Fruit fly (Drosophila melanogaster): ENCODE results near the gene MED18.

The MED18 gene

DNA sequence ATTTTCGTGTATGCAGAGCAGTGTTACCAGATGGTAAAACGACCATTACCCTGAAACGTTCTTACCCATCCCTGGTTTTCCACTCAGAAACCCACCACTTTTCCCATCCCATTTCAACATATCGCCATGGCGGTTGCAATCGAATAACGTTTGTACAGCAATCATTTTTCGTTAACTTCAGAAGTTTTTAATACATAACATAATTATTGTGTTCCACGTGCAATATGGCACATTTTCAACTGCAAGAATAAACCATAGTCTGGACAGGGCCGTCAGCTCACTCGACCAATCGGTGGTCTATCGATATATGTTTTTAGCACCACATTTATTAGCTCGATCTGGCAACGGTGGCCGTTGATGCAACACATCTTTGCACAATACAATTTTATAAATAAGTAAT lies 24.2 kb downstream of the MED18 start, which contains the start of the genes trr and mRpL16:
Gene trr, minus strand, starts transcription at position 25 of the 400 bp plus-strand sequence.
Gene mRpL16, plus strand, starts transcription at position 331 of the 400 bp plus-strand sequence.
- TF ChIP-seq eg (GFP tag; IDR thresholded peaks at IDR 0.05) (peak; percentile 39; the same call in 1 of the 3 replicates), fd59A (GFP tag; optimal IDR thresholded peaks at IDR 0.05) (no peak), CG6808 (GFP tag; optimal IDR thresholded peaks at IDR 0.05) (no peak), CG3032 (tag; optimal IDR thresholded peaks at IDR 0.05) (peak; percentile 54), lz (GFP tag; optimal IDR thresholded peaks at IDR 0.05) (peak; percentile 44), fkh (GFP tag; optimal IDR thresholded peaks at IDR 0.05) (no peak), CG31627 (GFP tag; optimal IDR thresholded peaks at IDR 0.05) (peak; percentile 36), esn (GFP tag; optimal IDR thresholded peaks at IDR 0.05) (peak; percentile 44), CG34406 (GFP tag; optimal IDR thresholded peaks at IDR 0.05) (no peak), Gug (GFP tag; IDR thresholded peaks at IDR 0.05) (no peak)

DNA sequence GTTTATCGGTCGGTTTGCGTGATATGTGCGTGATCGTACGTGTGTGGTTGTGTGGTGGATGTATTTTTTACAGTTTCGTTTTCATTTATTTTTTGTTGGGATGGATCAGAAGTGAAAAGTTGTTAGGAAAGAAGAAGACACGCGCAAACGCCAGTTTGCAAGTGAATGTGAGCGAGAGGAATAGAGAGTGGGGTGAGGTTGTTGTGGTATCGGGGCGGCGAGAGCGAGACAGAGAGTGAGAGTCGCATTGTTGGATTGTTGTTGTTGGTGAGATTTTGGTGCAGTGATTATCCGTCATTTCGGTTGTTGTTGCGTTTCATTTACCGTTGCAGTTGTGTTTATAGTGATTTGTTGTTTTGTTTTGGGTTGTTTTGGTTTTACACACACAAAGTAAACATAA lies 27.8 kb downstream of the MED18 start:
- TF ChIP-seq Ets21C (GFP tag; optimal IDR thresholded peaks at IDR 0.05), result no peak
- TF ChIP-seq CG1621 (tag; optimal IDR thresholded peaks at IDR 0.05), result no peak
- TF ChIP-seq CG4318 (GFP tag; optimal IDR thresholded peaks at IDR 0.05), result no peak
- TF ChIP-seq CG32006 (GFP tag; optimal IDR thresholded peaks at IDR 0.05), result no peak
- TF ChIP-seq achi (GFP tag; optimal IDR thresholded peaks at IDR 0.05), result no peak
- TF ChIP-seq eg (GFP tag; IDR thresholded peaks at IDR 0.05), result no peak
- no peak for TF ChIP-seq CG6808 (GFP tag; optimal IDR thresholded peaks at IDR 0.05)
- no peak for TF ChIP-seq Hr39 (GFP tag; optimal IDR thresholded peaks at IDR 0.05)
- no peak for TF ChIP-seq CG3032 (tag; optimal IDR thresholded peaks at IDR 0.05)
- no peak for TF ChIP-seq CG11294 (GFP tag; IDR thresholded peaks at IDR 0.05)
- TF ChIP-seq CG8632 (GFP tag; optimal IDR thresholded peaks at IDR 0.05), result no peak
- TF ChIP-seq Hr4 (GFP tag; optimal IDR thresholded peaks at IDR 0.05), result no peak
- TF ChIP-seq net (GFP tag; optimal IDR thresholded peaks at IDR 0.05), result no peak
- TF ChIP-seq svp (GFP tag), result no peak
- TF ChIP-seq esn (GFP tag; optimal IDR thresholded peaks at IDR 0.05), result no peak

DNA sequence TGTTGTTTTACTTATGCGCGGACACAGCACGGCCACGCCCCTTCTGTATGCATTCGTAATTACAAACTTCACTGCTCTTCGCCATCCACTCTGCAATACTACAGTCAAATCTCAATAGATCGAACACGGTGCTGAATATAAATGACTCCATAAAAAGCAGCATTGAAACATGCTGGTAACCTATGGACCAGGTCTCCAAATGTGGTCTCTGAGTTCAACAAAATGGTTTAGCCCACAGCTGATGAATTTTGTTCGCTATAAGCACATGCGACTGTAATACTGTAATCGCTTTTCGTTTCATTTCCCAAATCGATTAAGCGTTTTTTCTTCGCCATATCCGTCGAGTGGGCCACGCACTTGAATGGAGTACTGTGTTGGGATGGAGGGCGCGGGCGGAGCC lies 31.7 kb downstream of the MED18 start:
- TF ChIP-seq CG6163 (GFP tag; IDR thresholded peaks at IDR 0.05), result peak; percentile 65
- TF ChIP-seq vri (GFP tag; optimal IDR thresholded peaks at IDR 0.05), result no peak
- TF ChIP-seq Gug (GFP tag; IDR thresholded peaks at IDR 0.05), result peak; percentile 59
- TF ChIP-seq fd85E (GFP tag; optimal IDR thresholded peaks at IDR 0.05), result no peak
- no peak for TF ChIP-seq Eip75B (GFP tag; optimal IDR thresholded peaks at IDR 0.05)
- peak; percentile 71 for TF ChIP-seq cyc (GFP tag; optimal IDR thresholded peaks at IDR 0.05)
- peak; percentile 87 for TF ChIP-seq Eip78C (GFP tag)
- TF ChIP-seq CG15336 (GFP tag; IDR thresholded peaks at IDR 0.05), result peak; percentile 50
- TF ChIP-seq CG6276 (GFP tag; optimal IDR thresholded peaks at IDR 0.05), result no peak
- TF ChIP-seq dsx (GFP tag; optimal IDR thresholded peaks at IDR 0.05; ENCODE audit: poor library complexity, severe bottlenecking), result no peak
- peak; percentile 50 for TF ChIP-seq CG6792 (GFP tag; optimal IDR thresholded peaks at IDR 0.05)
- peak; percentile 63 for TF ChIP-seq CG32006 (GFP tag; optimal IDR thresholded peaks at IDR 0.05)
- TF ChIP-seq Hr38 (GFP tag; optimal IDR thresholded peaks at IDR 0.05), result no peak
- no peak for TF ChIP-seq Sox102F (GFP tag; optimal IDR thresholded peaks at IDR 0.05)
- no peak for TF ChIP-seq fkh (GFP tag; optimal IDR thresholded peaks at IDR 0.05)
- TF ChIP-seq CG3919 (GFP tag; optimal IDR thresholded peaks at IDR 0.05), result peak; percentile 62
- TF ChIP-seq CG11902 (GFP tag; optimal IDR thresholded peaks at IDR 0.05), result no peak
- TF ChIP-seq Eip93F (GFP tag; optimal IDR thresholded peaks at IDR 0.05), result no peak
- no peak for TF ChIP-seq CG6854 (GFP tag; optimal IDR thresholded peaks at IDR 0.05)
- no peak for TF ChIP-seq spab (GFP tag; optimal IDR thresholded peaks at IDR 0.05)
- peak; percentile 68 for TF ChIP-seq eg (GFP tag; IDR thresholded peaks at IDR 0.05)
- no peak for TF ChIP-seq pdm3 (GFP tag; optimal IDR thresholded peaks at IDR 0.05)
- TF ChIP-seq CG16779 (tag; optimal IDR thresholded peaks at IDR 0.05), result no peak
- peak; percentile 40; the same call in 1 of the 3 replicates for TF ChIP-seq CG8119 (GFP tag; IDR thresholded peaks at IDR 0.05)
- TF ChIP-seq Ets21C (GFP tag; optimal IDR thresholded peaks at IDR 0.05), result no peak
- no peak for TF ChIP-seq CG7368 (GFP tag; optimal IDR thresholded peaks at IDR 0.05)
- no peak for TF ChIP-seq dac (GFP tag; optimal IDR thresholded peaks at IDR 0.05)
- peak in 1 of 2 experiments; percentile 7 for TF ChIP-seq salr (GFP tag; optimal IDR thresholded peaks at IDR 0.05)
- no peak for TF ChIP-seq OdsH (GFP tag; optimal IDR thresholded peaks at IDR 0.05)
- no peak for TF ChIP-seq CG9139 (GFP tag; optimal IDR thresholded peaks at IDR 0.05)
- peak; percentile 44 for TF ChIP-seq Ets96B (tag; optimal IDR thresholded peaks at IDR 0.05)
- no peak for TF ChIP-seq CG8319 (GFP tag; optimal IDR thresholded peaks at IDR 0.05)
- TF ChIP-seq achi (GFP tag; optimal IDR thresholded peaks at IDR 0.05), result no peak
- TF ChIP-seq acj6 (GFP tag; optimal IDR thresholded peaks at IDR 0.05), result peak; percentile 46

Measured in whole organism, prepupa.